Fruit fly (Drosophila melanogaster): ENCODE results near the gene CG18563.

DNA sequence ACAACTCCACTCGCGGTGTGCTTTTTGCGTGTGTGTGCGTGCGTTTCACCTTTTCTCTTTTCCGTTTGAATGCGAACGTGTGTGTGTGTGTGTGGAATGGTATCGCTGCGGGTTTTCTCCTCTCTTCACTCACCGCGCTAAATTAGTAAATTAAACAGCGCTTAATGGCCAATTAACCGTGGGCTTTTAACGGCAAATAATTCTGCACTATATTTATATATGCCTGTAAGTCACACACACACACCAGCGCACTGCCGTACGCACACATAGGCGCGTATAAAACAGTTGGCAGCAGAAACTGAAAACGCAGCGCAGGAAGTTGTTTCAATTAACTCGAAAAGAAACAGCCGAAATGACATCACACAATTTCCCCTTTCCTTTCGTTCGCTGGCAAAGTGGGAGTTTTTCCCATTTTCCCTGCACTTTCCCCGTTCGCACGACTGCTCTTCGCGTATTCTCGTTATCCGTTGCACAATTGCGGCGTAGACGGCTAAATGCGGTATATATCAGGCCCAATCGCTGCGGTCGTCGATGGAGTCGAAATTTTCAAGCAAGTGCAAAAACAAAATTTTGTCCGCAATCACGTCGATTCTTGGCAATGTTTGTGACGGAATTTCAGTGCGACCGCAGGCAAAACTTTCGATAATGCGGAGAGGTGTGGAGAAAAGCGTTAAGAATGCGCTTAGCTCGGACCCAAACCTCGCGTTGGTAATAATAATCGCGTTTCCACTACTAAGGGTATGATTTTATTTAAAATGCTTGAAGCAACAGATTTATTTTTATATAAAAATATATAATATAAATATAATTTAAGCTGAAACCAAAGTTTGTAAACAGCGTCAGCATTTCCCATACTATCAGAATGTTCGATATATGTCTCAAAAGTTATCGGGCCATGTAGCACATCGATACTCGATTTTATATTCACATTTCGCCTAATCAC lies 15.0 kb upstream of the CG18563 start, which contains the start of gene BicD:
- no peak for TF ChIP-seq pan (optimal IDR thresholded peaks at IDR 0.05)
- TF ChIP-seq psq (optimal IDR thresholded peaks at IDR 0.05): no peak
- TF ChIP-seq Dll (optimal IDR thresholded peaks at IDR 0.05): no peak
- no peak for TF ChIP-seq usp (GFP tag; optimal IDR thresholded peaks at IDR 0.05)

Measured in whole organism.